Worm (Caenorhabditis elegans): Measurements from ENCODE around the gene B0001.2.

B0001.2 gene

ce11 chrIV:12197679-12198078 is 46.9 kb upstream of the B0001.2 start (continued):
- TF ChIP-seq set-16 (GFP tag; IDR thresholded peaks at IDR 0.05), result no peak
- no peak for TF ChIP-seq Y75B8A.6 (GFP tag; IDR thresholded peaks at IDR 0.05)
- no peak for TF ChIP-seq nhr-6 (tag; optimal IDR thresholded peaks at IDR 0.05)
- TF ChIP-seq sdz-12 (GFP tag; optimal IDR thresholded peaks at IDR 0.05), result no peak
- peak in 1 of 2 experiments; percentile 28 for TF ChIP-seq mdl-1 (tag; optimal IDR thresholded peaks at IDR 0.05)
- no peak for TF ChIP-seq zip-2 (tag; optimal IDR thresholded peaks at IDR 0.05)

- TF ChIP-seq mdl-1 (tag; optimal IDR thresholded peaks at IDR 0.05), result no peak
- no peak for TF ChIP-seq hlh-30 (tag; optimal IDR thresholded peaks at IDR 0.05; ENCODE audit: insufficient read depth)
- peak; percentile 63; the same call in 1 of the 2 replicates for TF ChIP-seq nhr-41 (GFP tag; IDR thresholded peaks at IDR 0.05)
- no peak for TF ChIP-seq madf-9 (GFP tag; conservative IDR thresholded peaks at IDR 0.05)
- peak; percentile 33; the same call in 1 of the 2 replicates for TF ChIP-seq dmd-6 (GFP tag; IDR thresholded peaks at IDR 0.05)
- no peak for TF ChIP-seq daf-16 (GFP tag; optimal IDR thresholded peaks at IDR 0.05)
- peak; percentile 90 for TF ChIP-seq daf-16 (tag; optimal IDR thresholded peaks at IDR 0.05)
- TF ChIP-seq dve-1 (tag; optimal IDR thresholded peaks at IDR 0.05; ENCODE audit: insufficient read depth), result peak; percentile 17
- TF ChIP-seq ces-1 (GFP tag; optimal IDR thresholded peaks at IDR 0.05), result no peak
- peak; percentile 49 for TF ChIP-seq pqm-1 (tag; optimal IDR thresholded peaks at IDR 0.05)
- TF ChIP-seq nhr-28 (tag; optimal IDR thresholded peaks at IDR 0.05), result peak; percentile 45
- TF ChIP-seq hlh-11 (tag; optimal IDR thresholded peaks at IDR 0.05), result peak; percentile 33
- no peak for TF ChIP-seq lin-39 (tag; optimal IDR thresholded peaks at IDR 0.05)
- TF ChIP-seq hif-1 (tag; optimal IDR thresholded peaks at IDR 0.05), result peak in 1 of 2 experiments; percentile 47
- peak in 1 of 2 experiments; percentile 74 for TF ChIP-seq unc-62 (GFP tag; optimal IDR thresholded peaks at IDR 0.05 in 1 of 2)
- TF ChIP-seq unc-62 (tag; optimal IDR thresholded peaks at IDR 0.05), result no peak
- TF ChIP-seq ceh-82 (tag; optimal IDR thresholded peaks at IDR 0.05), result no peak
- peak; percentile 76 for TF ChIP-seq aha-1 (tag)
- TF ChIP-seq jun-1 (tag; optimal IDR thresholded peaks at IDR 0.05), result no peak
These were observed 45.8 kb upstream of the B0001.2 start for ce11 chrIV:12196608-12197007.

DNA sequence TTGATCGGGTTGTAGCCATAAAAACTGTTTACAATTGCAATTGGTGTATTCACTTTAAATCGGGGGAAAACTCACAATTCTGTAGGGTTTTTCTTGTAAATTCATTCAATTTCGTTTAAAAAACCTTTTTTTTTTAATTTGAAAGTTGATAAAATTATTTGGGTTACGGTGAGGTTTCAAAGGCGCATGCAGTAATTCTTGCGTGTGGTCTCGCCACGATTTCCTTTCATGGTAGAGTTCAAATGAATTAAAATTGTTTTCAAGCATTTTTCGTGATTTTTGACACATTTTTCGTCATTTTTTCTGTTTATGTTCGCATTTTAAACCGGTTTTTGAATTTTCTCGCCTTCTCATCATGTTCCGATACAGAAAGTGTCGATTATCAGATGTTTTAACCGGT is 43.9 kb upstream of the B0001.2 start:
- peak; percentile 39; the same call in 1 of the 2 replicates for TF ChIP-seq snpc-1.2 (GFP tag; IDR thresholded peaks at IDR 0.05)
- TF ChIP-seq F49E8.2 (tag; optimal IDR thresholded peaks at IDR 0.05; ENCODE audit: borderline replicate concordance), result no peak
- TF ChIP-seq unc-130 (GFP tag; optimal IDR thresholded peaks at IDR 0.05), result peak; percentile 41
- TF ChIP-seq Y48G9A.11 (GFP tag; IDR thresholded peaks at IDR 0.05), result peak; percentile 72; the same call in 1 of the 2 replicates
- no peak for TF ChIP-seq ztf-11 (tag; optimal IDR thresholded peaks at IDR 0.05)

DNA sequence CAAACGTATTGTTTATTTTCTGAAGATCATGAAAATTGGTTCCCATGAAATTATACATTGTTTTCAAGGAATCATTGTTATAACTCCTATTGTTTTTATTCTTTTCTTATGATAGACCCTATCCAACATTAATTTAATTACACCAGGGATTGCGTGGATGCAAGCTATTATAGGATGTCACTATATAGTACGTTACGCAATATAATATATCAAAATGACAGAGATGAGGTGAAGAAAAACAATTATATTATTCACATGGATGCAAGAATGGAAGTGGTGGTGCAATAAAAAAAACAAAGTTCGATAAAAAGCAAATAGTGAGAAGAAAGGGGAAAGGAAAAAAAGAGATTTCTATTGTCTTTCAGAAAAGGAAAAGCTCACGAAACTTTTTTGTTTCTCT is 42.6 kb upstream of the B0001.2 start:
- TF ChIP-seq hmg-1.1 (GFP tag; IDR thresholded peaks at IDR 0.05) (no peak), ZK337.2 (GFP tag; IDR thresholded peaks at IDR 0.05) (no peak), T20F7.1 (GFP tag; optimal IDR thresholded peaks at IDR 0.05) (no peak), zip-11 (GFP tag; IDR thresholded peaks at IDR 0.05) (no peak), daf-19 (GFP tag; conservative IDR thresholded peaks at IDR 0.05) (no peak), gei-8 (GFP tag; optimal IDR thresholded peaks at IDR 0.05) (no peak), tra-1 (GFP tag; IDR thresholded peaks at IDR 0.05) (no peak), ces-1 (GFP tag; optimal IDR thresholded peaks at IDR 0.05) (no peak), zip-2 (tag; optimal IDR thresholded peaks at IDR 0.05) (no peak), mxl-3 (GFP tag; optimal IDR thresholded peaks at IDR 0.05) (no peak), madf-5 (GFP tag; IDR thresholded peaks at IDR 0.05) (no peak), nhr-25 (tag; optimal IDR thresholded peaks at IDR 0.05; ENCODE audit: borderline replicate concordance, insufficient read depth) (no peak), nhr-28 (tag; optimal IDR thresholded peaks at IDR 0.05) (no peak), nhr-76 (tag; optimal IDR thresholded peaks at IDR 0.05) (no peak), saeg-2 (GFP tag; IDR thresholded peaks at IDR 0.05) (no peak), hif-1 (tag; optimal IDR thresholded peaks at IDR 0.05) (no peak), mep-1 (tag; optimal IDR thresholded peaks at IDR 0.05) (no peak), snpc-1.2 (GFP tag; IDR thresholded peaks at IDR 0.05) (no peak)
